Fruit fly (Drosophila melanogaster) whole organism, adult: Measurements from ENCODE around the gene Fkbp59.
A peak's percentile ranks its signal among the peaks of the same experiment; 100 is the strongest.

Source experiments
- CG12768 ChIP-seq: fragments of 200-800 bp; sonication (Bioruptor generic); optimal IDR thresholded peaks from 2 replicates; lab custom pipeline; 2017; ENCODE audit warnings: missing biosample characterization, missing genetic modification characterization, mild to moderate bottlenecking, moderate library complexity, missing genetic modification reagents
- CG33017 ChIP-seq: fragments of 200-800 bp; sonication (Bioruptor generic); optimal IDR thresholded peaks from 2 replicates; lab custom pipeline; 2018; ENCODE audit warnings: missing biosample characterization, mild to moderate bottlenecking, missing genetic modification characterization, moderate library complexity
- CG5204 ChIP-seq: fragments of 200-800 bp; sonication (Bioruptor generic); optimal IDR thresholded peaks from 2 replicates; lab custom pipeline; 2016; ENCODE audit warnings: missing biosample characterization, missing genetic modification characterization
- Mnt ChIP-seq: fragments of 200-800 bp; sonication (Bioruptor generic); optimal IDR thresholded peaks from 2 replicates; lab custom pipeline; 2016; ENCODE audit warnings: missing biosample characterization, mild to moderate bottlenecking, missing genetic modification characterization
- bab1 ChIP-seq: fragments of 200-800 bp; sonication (Bioruptor generic); optimal IDR thresholded peaks from 3 replicates; lab custom pipeline; 2019; ENCODE audit warnings: missing biosample characterization, mild to moderate bottlenecking, missing genetic modification characterization, moderate library complexity
- kay ChIP-seq: fragments of 200-800 bp; sonication (Bioruptor generic); peaks from one replicate; lab custom pipeline; 2016; ENCODE audit warnings: missing biosample characterization, missing genetic modification characterization, borderline replicate concordance
- ovo ChIP-seq: fragments of 200-800 bp; sonication (Bioruptor generic); optimal IDR thresholded peaks from 2 replicates; lab custom pipeline; 2016; ENCODE audit warnings: missing biosample characterization, missing genetic modification characterization
- tj ChIP-seq: fragments of 200-800 bp; sonication (Bioruptor generic); optimal IDR thresholded peaks from 3 replicates; lab custom pipeline; 2017; ENCODE audit warnings: missing biosample characterization, mild to moderate bottlenecking, missing genetic modification characterization, moderate library complexity
- toe ChIP-seq: fragments of 200-800 bp; sonication (Bioruptor generic); optimal IDR thresholded peaks from 2 replicates; lab custom pipeline; 2016; ENCODE audit warnings: missing biosample characterization, missing genetic modification characterization

DNA sequence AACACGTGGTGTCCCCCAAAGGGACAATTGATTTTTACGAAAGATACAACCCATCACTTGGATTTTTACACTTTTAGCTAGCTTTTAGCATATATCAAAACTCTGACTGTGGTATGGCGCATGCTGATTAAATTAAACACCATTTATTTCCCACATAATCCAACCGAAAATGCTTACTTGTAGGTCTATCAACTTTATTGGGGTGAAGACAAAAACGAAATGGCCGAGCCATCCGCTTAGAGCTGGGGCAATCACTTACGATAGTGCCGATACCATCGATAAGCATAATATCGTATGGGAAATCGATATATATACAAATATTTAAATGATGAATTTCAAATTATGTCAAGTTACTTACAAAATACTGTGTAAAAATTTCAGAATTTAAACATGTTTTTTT is 9.5 kb downstream of the Fkbp59 start, which contains the start of gene RpS2:
- TF ChIP-seq CG12768: peak; percentile 28
- TF ChIP-seq CG33017 (tag; lab: Kevin White, UChicago): peak; percentile 67
- TF ChIP-seq ovo: no peak
- no peak for TF ChIP-seq toe (GFP tag; lab: Kevin White, UChicago)
- no peak for TF ChIP-seq kay (GFP tag; lab: Kevin White, UChicago)
- TF ChIP-seq tj (GFP tag; lab: Kevin White, UChicago): peak; percentile 32
- TF ChIP-seq CG5204 (GFP tag; lab: Kevin White, UChicago): no peak
- TF ChIP-seq Mnt (GFP tag; lab: Kevin White, UChicago): peak; percentile 97
- TF ChIP-seq bab1 (GFP tag; lab: Kevin White, UChicago): peak; percentile 68
